Fruit fly (Drosophila melanogaster): ENCODE data around the gene CG14223.

Gene CG14223

dm6 chrX:19637002-19637420 is 26.8 kb downstream of the CG14223 start (continued):
- peak; percentile 40; the same call in 1 of the 2 replicates for TF ChIP-seq chm (GFP tag; IDR thresholded peaks at IDR 0.05)
- TF ChIP-seq HmgD (GFP tag; optimal IDR thresholded peaks at IDR 0.05) = peak; percentile 10
- peak; percentile 18 for TF ChIP-seq Deaf1 (tag; optimal IDR thresholded peaks at IDR 0.05)
- peak; percentile 1 for TF ChIP-seq maf-S (GFP tag; optimal IDR thresholded peaks at IDR 0.05)
- TF ChIP-seq Fer1 (GFP tag; optimal IDR thresholded peaks at IDR 0.05) = peak; percentile 29
- TF ChIP-seq HLHmδ (GFP tag; optimal IDR thresholded peaks at IDR 0.05) = peak; percentile 80
- TF ChIP-seq CG9215 (GFP tag; IDR thresholded peaks at IDR 0.05) = peak; percentile 86
- peak; percentile 94 for TF ChIP-seq cg (GFP tag; optimal IDR thresholded peaks at IDR 0.05)
- peak; percentile 22 for TF ChIP-seq CG11723 (GFP tag; optimal IDR thresholded peaks at IDR 0.05)
- TF ChIP-seq stc (GFP tag; IDR thresholded peaks at IDR 0.05) = no peak
- TF ChIP-seq YL-1 (GFP tag; optimal IDR thresholded peaks at IDR 0.05) = peak; percentile 51
- TF ChIP-seq emc (GFP tag; optimal IDR thresholded peaks at IDR 0.05) = no peak
- peak; percentile 9; the same call in 1 of the 3 replicates for TF ChIP-seq CG11695 (GFP tag; IDR thresholded peaks at IDR 0.05)
- peak; percentile 54; the same call in 2 of the 3 replicates for TF ChIP-seq ci (GFP tag; IDR thresholded peaks at IDR 0.05)
- no peak for TF ChIP-seq Lpt (GFP tag; optimal IDR thresholded peaks at IDR 0.05)
- peak in 1 of 2 experiments; percentile 17 for TF ChIP-seq insv (GFP tag; optimal IDR thresholded peaks at IDR 0.05)
- TF ChIP-seq Adf1 (GFP tag; IDR thresholded peaks at IDR 0.05) = peak; percentile 54; the same call in 1 of the 2 replicates
- peak; percentile 7 for TF ChIP-seq stwl (tag; optimal IDR thresholded peaks at IDR 0.05)
- peak; percentile 65 for TF ChIP-seq nom (GFP tag; optimal IDR thresholded peaks at IDR 0.05)
- TF ChIP-seq CG9932 (GFP tag; IDR thresholded peaks at IDR 0.05) = peak; percentile 14; the same call in 1 of the 2 replicates
- no peak for TF ChIP-seq CG17829 (tag; optimal IDR thresholded peaks at IDR 0.05)

- TF ChIP-seq CG2120 (GFP tag; optimal IDR thresholded peaks at IDR 0.05) = no peak
- no peak for TF ChIP-seq Mes4 (GFP tag; optimal IDR thresholded peaks at IDR 0.05)
- no peak for TF ChIP-seq gcm (GFP tag; optimal IDR thresholded peaks at IDR 0.05)
- no peak for TF ChIP-seq Dek (tag; optimal IDR thresholded peaks at IDR 0.05)
- no peak for TF ChIP-seq CG9797 (GFP tag; optimal IDR thresholded peaks at IDR 0.05)
- 0 out of 4 replicates have a peak, but pooled peaks have one; percentile 28 for TF ChIP-seq Dll (GFP tag; IDR thresholded peaks at IDR 0.05; ENCODE audit: partially characterized antibody)
- TF ChIP-seq Eip74EF (GFP tag; optimal IDR thresholded peaks at IDR 0.05) = no peak
- TF ChIP-seq bowl (GFP tag; IDR thresholded peaks at IDR 0.05) = no peak; the same call in 1 of the 2 replicates
- TF ChIP-seq CG15011 (GFP tag; optimal IDR thresholded peaks at IDR 0.05) = no peak
- peak; percentile 92 for TF ChIP-seq cg (GFP tag; optimal IDR thresholded peaks at IDR 0.05)
- TF ChIP-seq MTF-1 (GFP tag; optimal IDR thresholded peaks at IDR 0.05; ENCODE audit: borderline replicate concordance) = peak; percentile 95
- TF ChIP-seq CG14965 (GFP tag; optimal IDR thresholded peaks at IDR 0.05; ENCODE audit: borderline replicate concordance) = no peak
- peak; percentile 47 for TF ChIP-seq bbx (GFP tag; IDR thresholded peaks at IDR 0.05; ENCODE audit: partially characterized antibody)
- no peak for TF ChIP-seq Nf-YC (tag; optimal IDR thresholded peaks at IDR 0.05)
- TF ChIP-seq CG9609 (GFP tag; optimal IDR thresholded peaks at IDR 0.05) = no peak
- TF ChIP-seq CG3995 (GFP tag; optimal IDR thresholded peaks at IDR 0.05) = no peak
- no peak for TF ChIP-seq sob (GFP tag; IDR thresholded peaks at IDR 0.05)
- TF ChIP-seq Kr (GFP tag; optimal IDR thresholded peaks at IDR 0.05) = no peak
- TF ChIP-seq CG6854 (GFP tag; optimal IDR thresholded peaks at IDR 0.05) = no peak
- no peak for TF ChIP-seq Stat92E (GFP tag; optimal IDR thresholded peaks at IDR 0.05)
- no peak for TF ChIP-seq tna (GFP tag; IDR thresholded peaks at IDR 0.05; ENCODE audit: partially characterized antibody)
- TF ChIP-seq Usf (GFP tag; optimal IDR thresholded peaks at IDR 0.05) = no peak
- TF ChIP-seq tap (tag; optimal IDR thresholded peaks at IDR 0.05) = no peak
- TF ChIP-seq HLHmδ (GFP tag; optimal IDR thresholded peaks at IDR 0.05) = peak; percentile 57
- no peak for TF ChIP-seq CG6689 (GFP tag; IDR thresholded peaks at IDR 0.05)
- TF ChIP-seq CG10462 (GFP tag; optimal IDR thresholded peaks at IDR 0.05) = no peak
- TF ChIP-seq pros (GFP tag; optimal IDR thresholded peaks at IDR 0.05) = no peak
- TF ChIP-seq CG7556 (GFP tag; optimal IDR thresholded peaks at IDR 0.05) = no peak
- no peak for TF ChIP-seq wdn (GFP tag; IDR thresholded peaks at IDR 0.05)
- peak; percentile 12 for TF ChIP-seq Fer1 (GFP tag; optimal IDR thresholded peaks at IDR 0.05)
- TF ChIP-seq bab2 (GFP tag; optimal IDR thresholded peaks at IDR 0.05) = no peak
These were observed 32.4 kb downstream of the CG14223 start for dm6 chrX:19631365-19631832.

All from whole organism, embryonic.